Fruit fly (Drosophila melanogaster) whole organism, prepupa: Measurements from ENCODE around the gene CG31937.
A peak's percentile ranks its signal among the peaks of the same experiment; 100 is the strongest.

Experiments
- Blimp-1 ChIP-seq: fragments of 200-800 bp; sonication (Bioruptor generic); optimal IDR thresholded peaks from 3 replicates; lab custom pipeline; 2017; ENCODE audit warnings: missing biosample characterization, missing genetic modification characterization, mild to moderate bottlenecking, moderate library complexity, missing genetic modification reagents
- CG11762 ChIP-seq: fragments of 200-800 bp; sonication (Bioruptor generic); optimal IDR thresholded peaks from 3 replicates; lab custom pipeline; 2016; ENCODE audit warnings: missing biosample characterization, missing genetic modification characterization; ENCODE audit not compliant: insufficient read depth
- CG1621 ChIP-seq: fragments of 200-800 bp; sonication (Bioruptor generic); optimal IDR thresholded peaks from 3 replicates; lab custom pipeline; 2018; ENCODE audit warnings: missing biosample characterization, mild to moderate bottlenecking, missing genetic modification characterization
- CG16779 ChIP-seq: fragments of 200-800 bp; sonication (Bioruptor generic); optimal IDR thresholded peaks from 3 replicates; lab custom pipeline; 2017; ENCODE audit warnings: missing biosample characterization, mild to moderate bottlenecking, missing genetic modification characterization
- CG3032 ChIP-seq: fragments of 200-800 bp; optimal IDR thresholded peaks from 2 replicates; lab custom pipeline; 2019; ENCODE audit warnings: missing biosample characterization, mild to moderate bottlenecking, missing genetic modification characterization, moderate library complexity
- CG31627 ChIP-seq: fragments of 200-800 bp; sonication (Bioruptor generic); optimal IDR thresholded peaks from 3 replicates; lab custom pipeline; 2016; ENCODE audit warnings: missing biosample characterization, missing genetic modification characterization
- CG32006 ChIP-seq: fragments of 200-800 bp; sonication (Bioruptor generic); optimal IDR thresholded peaks from 3 replicates; lab custom pipeline; 2017; ENCODE audit warnings: missing biosample characterization, mild to moderate bottlenecking, missing genetic modification characterization
- CG34406 ChIP-seq: fragments of 200-800 bp; sonication (Bioruptor generic); optimal IDR thresholded peaks from 3 replicates; lab custom pipeline; 2016; ENCODE audit warnings: missing biosample characterization, missing genetic modification characterization
- CG3919 ChIP-seq: fragments of 200-800 bp; sonication (Bioruptor generic); optimal IDR thresholded peaks from 3 replicates; lab custom pipeline; 2016; ENCODE audit warnings: missing biosample characterization, missing genetic modification characterization
- CG4318 ChIP-seq: fragments of 200-800 bp; sonication (Bioruptor generic); optimal IDR thresholded peaks from 3 replicates; lab custom pipeline; 2017; ENCODE audit warnings: missing biosample characterization, mild to moderate bottlenecking, missing genetic modification characterization
- CG6163 ChIP-seq: fragments of 200-800 bp; sonication (Bioruptor generic); IDR thresholded peaks from 3 replicates; pipeline ENCODE4 v1.3.6; 2022; ENCODE audit warnings: missing biosample characterization, missing genetic modification characterization
- CG6276 ChIP-seq: fragments of 200-800 bp; sonication (Bioruptor generic); optimal IDR thresholded peaks from 2 replicates; lab custom pipeline; 2017; ENCODE audit warnings: missing biosample characterization, mild to moderate bottlenecking, missing genetic modification characterization
- CG6792 ChIP-seq: fragments of 200-800 bp; sonication (Bioruptor generic); optimal IDR thresholded peaks from 3 replicates; lab custom pipeline; 2016; ENCODE audit warnings: missing biosample characterization, missing genetic modification characterization
- CG6854 ChIP-seq: fragments of 200-800 bp; sonication (Bioruptor generic); optimal IDR thresholded peaks from 2 replicates; lab custom pipeline; 2017; ENCODE audit warnings: missing biosample characterization, mild to moderate bottlenecking, missing genetic modification characterization
- CG8119 ChIP-seq: fragments of 200-800 bp; sonication (Bioruptor generic); IDR thresholded peaks from 3 replicates; pipeline ENCODE4 v1.3.6; 2022; ENCODE audit warnings: missing biosample characterization, missing genetic modification characterization
- CG8319 ChIP-seq: fragments of 200-800 bp; sonication (Bioruptor generic); optimal IDR thresholded peaks from 3 replicates; lab custom pipeline; 2016; ENCODE audit warnings: missing biosample characterization, missing genetic modification characterization
- Eip75B ChIP-seq: fragments of 200-800 bp; sonication (Bioruptor generic); optimal IDR thresholded peaks from 3 replicates; lab custom pipeline; 2016; ENCODE audit warnings: missing biosample characterization, missing genetic modification characterization
- Eip78C ChIP-seq: fragments of 200-800 bp; sonication (Bioruptor generic); peaks from one replicate; lab custom pipeline; 2016; ENCODE audit warnings: missing biosample characterization, missing genetic modification characterization
- Eip93F ChIP-seq: fragments of 200-800 bp; sonication (Bioruptor generic); optimal IDR thresholded peaks from 2 replicates; lab custom pipeline; 2016; ENCODE audit warnings: missing biosample characterization, mild to moderate bottlenecking, missing genetic modification characterization
- Ets21C ChIP-seq: fragments of 200-800 bp; sonication (Bioruptor generic); optimal IDR thresholded peaks from 3 replicates; lab custom pipeline; 2016; ENCODE audit warnings: missing biosample characterization, missing genetic modification characterization
- Ets96B ChIP-seq: fragments of 200-800 bp; optimal IDR thresholded peaks from 2 replicates; lab custom pipeline; 2019; ENCODE audit warnings: missing biosample characterization, mild to moderate bottlenecking, missing genetic modification characterization, moderate library complexity
- Hr38 ChIP-seq: sonication (Bioruptor generic); optimal IDR thresholded peaks from 2 replicates; lab custom pipeline; 2016; ENCODE audit warnings: missing biosample characterization, missing genetic modification characterization
- Hr39 ChIP-seq: fragments of 200-800 bp; sonication (Bioruptor generic); optimal IDR thresholded peaks from 2 replicates; lab custom pipeline; 2016; ENCODE audit warnings: missing biosample characterization, missing genetic modification characterization
- Hr4 ChIP-seq: fragments of 200-800 bp; sonication (Bioruptor generic); optimal IDR thresholded peaks from 3 replicates; lab custom pipeline; 2016; ENCODE audit warnings: missing biosample characterization, missing genetic modification characterization
- Met ChIP-seq: fragments of 200-800 bp; sonication (Bioruptor generic); optimal IDR thresholded peaks from 3 replicates; lab custom pipeline; 2016; ENCODE audit warnings: missing biosample characterization, missing genetic modification characterization
- Smox ChIP-seq: fragments of 200-800 bp; sonication (Bioruptor generic); optimal IDR thresholded peaks from 3 replicates; lab custom pipeline; 2016; ENCODE audit warnings: missing biosample characterization, missing genetic modification characterization
- Sox102F ChIP-seq: fragments of 200-800 bp; sonication (Bioruptor generic); optimal IDR thresholded peaks from 2 replicates; lab custom pipeline; 2016; ENCODE audit warnings: missing biosample characterization, mild to moderate bottlenecking, missing genetic modification characterization
- Sox14 ChIP-seq: fragments of 200-800 bp; sonication (Bioruptor generic); optimal IDR thresholded peaks from 3 replicates; lab custom pipeline; 2016; ENCODE audit warnings: missing biosample characterization, missing genetic modification characterization
- Sox15 ChIP-seq: fragments of 200-800 bp; sonication (Bioruptor generic); optimal IDR thresholded peaks from 3 replicates; lab custom pipeline; 2016; ENCODE audit warnings: missing biosample characterization, missing genetic modification characterization
- achi ChIP-seq: fragments of 200-800 bp; sonication (Bioruptor generic); optimal IDR thresholded peaks from 3 replicates; lab custom pipeline; 2016; ENCODE audit warnings: missing biosample characterization, missing genetic modification characterization
- dac ChIP-seq: fragments of 200-800 bp; sonication (Bioruptor generic); optimal IDR thresholded peaks from 2 replicates; lab custom pipeline; 2017; ENCODE audit warnings: missing biosample characterization, mild to moderate bottlenecking, missing genetic modification characterization
- eg ChIP-seq: fragments of 200-800 bp; sonication (Bioruptor generic); IDR thresholded peaks from 3 replicates; pipeline ENCODE4 v1.3.6; 2022; ENCODE audit warnings: missing biosample characterization, missing genetic modification characterization
- esn ChIP-seq: fragments of 200-800 bp; sonication (Bioruptor generic); optimal IDR thresholded peaks from 2 replicates; lab custom pipeline; 2016; ENCODE audit warnings: missing biosample characterization, mild to moderate bottlenecking, missing genetic modification characterization, moderate library complexity
- fd85E ChIP-seq: fragments of 200-800 bp; sonication (Bioruptor generic); optimal IDR thresholded peaks from 3 replicates; lab custom pipeline; 2016; ENCODE audit warnings: missing biosample characterization, missing genetic modification characterization
- fkh ChIP-seq: fragments of 200-800 bp; sonication (Bioruptor generic); optimal IDR thresholded peaks from 3 replicates; lab custom pipeline; 2017; ENCODE audit warnings: missing biosample characterization, mild to moderate bottlenecking, missing genetic modification characterization, moderate library complexity
- lz ChIP-seq: fragments of 200-800 bp; sonication (Bioruptor generic); optimal IDR thresholded peaks from 3 replicates; lab custom pipeline; 2016; ENCODE audit warnings: missing biosample characterization, missing genetic modification characterization
- net ChIP-seq: fragments of 200-800 bp; sonication (Bioruptor generic); optimal IDR thresholded peaks from 3 replicates; lab custom pipeline; 2016; ENCODE audit warnings: missing biosample characterization, missing genetic modification characterization
- pdm3 ChIP-seq: fragments of 200-800 bp; sonication (Bioruptor generic); optimal IDR thresholded peaks from 3 replicates; lab custom pipeline; 2016; ENCODE audit warnings: missing biosample characterization, missing genetic modification characterization
- salr ChIP-seq, 2 experiments: fragments of 200-800 bp; sonication (Bioruptor generic); optimal IDR thresholded peaks; 3 replicates each; lab custom pipeline; 2016 to 2018; ENCODE audit warnings: missing biosample characterization in 2 of 2, missing genetic modification characterization in 2 of 2, mild to moderate bottlenecking in 1 of 2
- spab ChIP-seq: fragments of 200-800 bp; sonication (Bioruptor generic); optimal IDR thresholded peaks from 2 replicates; lab custom pipeline; 2017; ENCODE audit warnings: missing biosample characterization, mild to moderate bottlenecking, missing genetic modification characterization, missing genetic modification reagents
- ss ChIP-seq, 2 experiments: fragments of 200-800 bp; sonication (Bioruptor generic); optimal IDR thresholded peaks; 2 replicates in 1 of 2; 3 replicates in 1 of 2; lab custom pipeline; 2017 to 2018; ENCODE audit warnings: mild to moderate bottlenecking in 2 of 2, missing biosample characterization in 2 of 2, missing genetic modification characterization in 2 of 2, moderate library complexity in 1 of 2
- svp ChIP-seq: fragments of 200-800 bp; sonication (Bioruptor generic); peaks from one replicate; lab custom pipeline; 2016; ENCODE audit warnings: missing biosample characterization, missing genetic modification characterization
- topi ChIP-seq: fragments of 200-800 bp; sonication (Bioruptor generic); optimal IDR thresholded peaks from 3 replicates; lab custom pipeline; 2016; ENCODE audit warnings: missing biosample characterization, missing genetic modification characterization
- vri ChIP-seq: fragments of 200-800 bp; sonication (Bioruptor generic); optimal IDR thresholded peaks from 3 replicates; lab custom pipeline; 2016; ENCODE audit warnings: missing biosample characterization, mild to moderate bottlenecking, missing genetic modification characterization

The CG31937 gene

DNA sequence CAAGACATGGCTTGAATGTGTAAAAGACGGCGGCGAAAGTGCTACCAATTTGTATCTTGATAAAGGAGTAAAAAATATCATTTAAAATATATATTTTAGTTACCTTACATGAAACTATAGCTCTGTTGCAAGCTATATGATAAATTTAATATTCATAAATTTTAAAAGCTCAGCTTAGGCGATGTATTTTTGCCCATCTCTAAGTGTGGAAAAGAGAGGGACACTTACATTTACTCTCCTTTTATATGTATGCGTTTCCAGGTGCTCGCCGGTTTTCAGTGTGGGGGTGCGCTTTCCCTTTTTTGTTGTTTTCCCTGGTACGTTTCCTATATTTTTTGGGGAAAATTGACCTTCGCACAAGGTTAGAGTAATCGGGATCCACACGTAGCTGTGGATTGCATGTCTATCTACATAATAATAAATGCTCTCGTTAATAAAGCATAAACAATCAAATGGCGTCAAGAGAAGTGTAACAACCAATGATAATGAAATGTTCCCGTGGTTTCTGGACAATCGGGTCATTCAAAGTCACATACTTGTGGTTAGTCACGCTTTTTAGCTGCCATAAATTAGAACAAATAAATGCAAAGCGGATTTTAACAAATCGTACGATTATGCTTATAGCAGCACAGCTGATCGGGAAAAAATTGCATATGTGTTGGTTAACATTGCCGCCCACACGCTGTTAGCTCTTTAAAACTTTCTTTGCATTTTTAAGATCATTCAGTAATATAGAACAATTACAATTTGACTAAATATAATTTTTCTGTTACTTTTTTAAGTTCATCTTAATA lies 1.7 kb upstream of the CG31937 start (continued):
- peak; percentile 95 for TF ChIP-seq CG6276
- peak; percentile 94 for TF ChIP-seq fkh (GFP tag; lab: Kevin White, UChicago)
- TF ChIP-seq Hr4 (GFP tag; lab: Kevin White, UChicago), result peak; percentile 97
- peak; percentile 99 for TF ChIP-seq ss (GFP tag; optimal IDR thresholded peaks at IDR 0.05; lab: Kevin White, UChicago)
- TF ChIP-seq Met (GFP tag; lab: Kevin White, UChicago), result peak; percentile 99
- peak; percentile 98 for TF ChIP-seq CG6854 (GFP tag; lab: Kevin White, UChicago)
- TF ChIP-seq CG16779 (tag; lab: Kevin White, UChicago), result peak; percentile 96
- peak; percentile 93 for TF ChIP-seq fd85E (GFP tag; lab: Kevin White, UChicago)
- peak; percentile 95 for TF ChIP-seq Sox15 (GFP tag; lab: Kevin White, UChicago)
- TF ChIP-seq CG11762 (GFP tag; lab: Kevin White, UChicago), result peak; percentile 93
- peak; percentile 98 for TF ChIP-seq Sox102F (GFP tag; lab: Kevin White, UChicago)
- TF ChIP-seq Blimp-1, result peak; percentile 97
- peak; percentile 97 for TF ChIP-seq Smox (GFP tag; lab: Kevin White, UChicago)
- peak; percentile 97 for TF ChIP-seq CG3032 (tag; lab: Kevin White, UChicago)
- peak; percentile 96 for TF ChIP-seq Eip93F (GFP tag; lab: Kevin White, UChicago)
- TF ChIP-seq CG6163 (GFP tag; lab: Robert Waterston, UW), result peak; percentile 98
- peak; percentile 95 for TF ChIP-seq vri
- TF ChIP-seq svp (GFP tag; lab: Kevin White, UChicago), result peak; percentile 99
- TF ChIP-seq CG31627 (GFP tag; lab: Kevin White, UChicago), result peak; percentile 93
- peak; percentile 97 for TF ChIP-seq Sox14 (GFP tag; lab: Kevin White, UChicago)
- peak; percentile 94 for TF ChIP-seq spab (GFP tag; lab: Kevin White, UChicago)
- peak; percentile 99 for TF ChIP-seq CG32006 (GFP tag; lab: Kevin White, UChicago)
- TF ChIP-seq eg (GFP tag; lab: Robert Waterston, UW), result peak; percentile 96
- peak; percentile 99 for TF ChIP-seq achi (GFP tag; lab: Kevin White, UChicago)
- TF ChIP-seq dac, result peak; percentile 96
- TF ChIP-seq salr (GFP tag; optimal IDR thresholded peaks at IDR 0.05; lab: Kevin White, UChicago), result peak; percentile 93 to 95
- TF ChIP-seq Ets21C (GFP tag; lab: Kevin White, UChicago), result peak; percentile 92
- peak; percentile 98 for TF ChIP-seq CG3919 (GFP tag; lab: Kevin White, UChicago)
- peak; percentile 89 for TF ChIP-seq Hr39
- peak; percentile 99 for TF ChIP-seq esn (GFP tag; lab: Kevin White, UChicago)
- TF ChIP-seq net, result peak; percentile 96
- peak; percentile 98 for TF ChIP-seq lz (GFP tag; lab: Kevin White, UChicago)
- peak; percentile 98 for TF ChIP-seq CG8119
- TF ChIP-seq CG8319 (GFP tag; lab: Kevin White, UChicago), result peak; percentile 94
- TF ChIP-seq topi (GFP tag; lab: Kevin White, UChicago), result peak; percentile 98
- TF ChIP-seq Hr38 (GFP tag; lab: Kevin White, UChicago), result no peak
- TF ChIP-seq Ets96B (tag; lab: Kevin White, UChicago), result peak; percentile 99
- TF ChIP-seq CG1621 (tag; lab: Kevin White, UChicago), result peak; percentile 95
- peak; percentile 98 for TF ChIP-seq Eip75B (GFP tag; lab: Kevin White, UChicago)
- peak; percentile 96 for TF ChIP-seq pdm3
- peak; percentile 98 for TF ChIP-seq CG6792
- TF ChIP-seq CG4318 (GFP tag; lab: Kevin White, UChicago), result peak; percentile 95
- TF ChIP-seq CG34406 (GFP tag; lab: Kevin White, UChicago), result peak; percentile 99
- peak; percentile 99 for TF ChIP-seq Eip78C (GFP tag; lab: Kevin White, UChicago)
- TF ChIP-seq, all 60 proteins: peak for 59
